Fruit fly (Drosophila melanogaster): Measurements from ENCODE around the gene Polr1C.
A peak's percentile ranks its signal among the peaks of the same experiment; 100 is the strongest.

The Polr1C gene

dm6 chr2L:4995010-4995836 is 26.4 kb downstream of the Polr1C start:
- TF ChIP-seq foxo (GFP tag; optimal IDR thresholded peaks at IDR 0.05) (no peak), dsf (GFP tag; optimal IDR thresholded peaks at IDR 0.05; ENCODE audit: borderline replicate concordance) (no peak), usp (GFP tag; optimal IDR thresholded peaks at IDR 0.05) (no peak), pan (optimal IDR thresholded peaks at IDR 0.05) (no peak), ey (GFP tag; optimal IDR thresholded peaks at IDR 0.05) (no peak), CrebA (GFP tag; optimal IDR thresholded peaks at IDR 0.05; ENCODE audit: borderline replicate concordance) (no peak), fru (GFP tag; optimal IDR thresholded peaks at IDR 0.05) (no peak), Dfd (GFP tag; optimal IDR thresholded peaks at IDR 0.05) (no peak), dmrt93B (GFP tag; optimal IDR thresholded peaks at IDR 0.05) (no peak), Hnf4 (GFP tag; optimal IDR thresholded peaks at IDR 0.05) (no peak), Sp1 (GFP tag; optimal IDR thresholded peaks at IDR 0.05) (no peak), brk (GFP tag; optimal IDR thresholded peaks at IDR 0.05) (no peak)

- TF ChIP-seq fru (GFP tag; optimal IDR thresholded peaks at IDR 0.05): no peak
- no peak for TF ChIP-seq HLH106 (tag; optimal IDR thresholded peaks at IDR 0.05)
- TF ChIP-seq Dif (GFP tag; optimal IDR thresholded peaks at IDR 0.05; ENCODE audit: partially characterized antibody): no peak
- TF ChIP-seq sv (GFP tag; optimal IDR thresholded peaks at IDR 0.05): no peak
- no peak for TF ChIP-seq sage (GFP tag; optimal IDR thresholded peaks at IDR 0.05)
- no peak for TF ChIP-seq psq (GFP tag; optimal IDR thresholded peaks at IDR 0.05)
- TF ChIP-seq rgr (GFP tag; optimal IDR thresholded peaks at IDR 0.05): no peak
- no peak for TF ChIP-seq Hr78 (GFP tag; optimal IDR thresholded peaks at IDR 0.05)
- TF ChIP-seq usp (GFP tag; optimal IDR thresholded peaks at IDR 0.05): no peak
- TF ChIP-seq br (GFP tag; optimal IDR thresholded peaks at IDR 0.05): no peak
- no peak for TF ChIP-seq foxo (GFP tag; optimal IDR thresholded peaks at IDR 0.05)
- TF ChIP-seq pan (optimal IDR thresholded peaks at IDR 0.05): no peak
- no peak for TF ChIP-seq Vsx2 (GFP tag; optimal IDR thresholded peaks at IDR 0.05; ENCODE audit: partially characterized antibody)
- TF ChIP-seq dsf (GFP tag; optimal IDR thresholded peaks at IDR 0.05; ENCODE audit: borderline replicate concordance): no peak
These were observed 27.0 kb downstream of the Polr1C start for dm6 chr2L:4995837-4996136.

dm6 chr2L:4996283-4996922 is 27.6 kb downstream of the Polr1C start:
- TF ChIP-seq lola (GFP tag; optimal IDR thresholded peaks at IDR 0.05) (no peak), h (GFP tag; optimal IDR thresholded peaks at IDR 0.05) (no peak), tai (GFP tag; optimal IDR thresholded peaks at IDR 0.05) (no peak), sv (GFP tag; optimal IDR thresholded peaks at IDR 0.05) (no peak), OdsH (GFP tag; optimal IDR thresholded peaks at IDR 0.05) (no peak), Sp1 (GFP tag; optimal IDR thresholded peaks at IDR 0.05) (no peak), sage (GFP tag; optimal IDR thresholded peaks at IDR 0.05) (no peak), Myc (optimal IDR thresholded peaks at IDR 0.05) (no peak), pan (optimal IDR thresholded peaks at IDR 0.05) (no peak), Hnf4 (GFP tag; optimal IDR thresholded peaks at IDR 0.05) (no peak), foxo (GFP tag; optimal IDR thresholded peaks at IDR 0.05) (no peak), dmrt93B (GFP tag; optimal IDR thresholded peaks at IDR 0.05) (no peak), ey (GFP tag; optimal IDR thresholded peaks at IDR 0.05) (no peak), GATAd (GFP tag; optimal IDR thresholded peaks at IDR 0.05) (no peak), CG9705 (GFP tag; optimal IDR thresholded peaks at IDR 0.05) (no peak), Hr83 (GFP tag; optimal IDR thresholded peaks at IDR 0.05; ENCODE audit: poor library complexity, severe bottlenecking) (no peak), Hr78 (GFP tag; optimal IDR thresholded peaks at IDR 0.05) (no peak)

- TF ChIP-seq Hnf4 (GFP tag; optimal IDR thresholded peaks at IDR 0.05): peak; percentile 98
- TF ChIP-seq OdsH (GFP tag; optimal IDR thresholded peaks at IDR 0.05): peak; percentile 98
- TF ChIP-seq br (GFP tag; optimal IDR thresholded peaks at IDR 0.05): peak; percentile 99
- peak; percentile 98 for TF ChIP-seq CG32264 (GFP tag; optimal IDR thresholded peaks at IDR 0.05)
- TF ChIP-seq psq (GFP tag; optimal IDR thresholded peaks at IDR 0.05): peak; percentile 95
- TF ChIP-seq sv (GFP tag; optimal IDR thresholded peaks at IDR 0.05): peak; percentile 98
- TF ChIP-seq brk (GFP tag; optimal IDR thresholded peaks at IDR 0.05): peak; percentile 94
- TF ChIP-seq Hr83 (GFP tag; optimal IDR thresholded peaks at IDR 0.05; ENCODE audit: poor library complexity, severe bottlenecking): peak; percentile 92
- no peak for TF ChIP-seq lola (GFP tag; optimal IDR thresholded peaks at IDR 0.05)
- peak; percentile 80 to 91 for TF ChIP-seq dl (GFP tag; optimal IDR thresholded peaks at IDR 0.05; ENCODE audit: insufficient read depth in 1 of 2, partially characterized antibody in 2 of 2)
- peak; percentile 94 for TF ChIP-seq Dif (GFP tag; optimal IDR thresholded peaks at IDR 0.05; ENCODE audit: partially characterized antibody)
- TF ChIP-seq sage (GFP tag; optimal IDR thresholded peaks at IDR 0.05): peak; percentile 96
- TF ChIP-seq jim (GFP tag; optimal IDR thresholded peaks at IDR 0.05): no peak
- peak; percentile 99 for TF ChIP-seq ey (GFP tag; optimal IDR thresholded peaks at IDR 0.05)
- peak; percentile 95 for TF ChIP-seq CrebA (GFP tag; optimal IDR thresholded peaks at IDR 0.05; ENCODE audit: borderline replicate concordance)
- TF ChIP-seq fru (GFP tag; optimal IDR thresholded peaks at IDR 0.05): peak; percentile 100
- peak; percentile 97 to 99 for TF ChIP-seq foxo (GFP tag; optimal IDR thresholded peaks at IDR 0.05)
- peak; percentile 97 for TF ChIP-seq Jra (GFP tag; optimal IDR thresholded peaks at IDR 0.05)
- peak; percentile 97 for TF ChIP-seq tai (GFP tag; optimal IDR thresholded peaks at IDR 0.05)
- peak; percentile 98 for TF ChIP-seq Sp1 (GFP tag; optimal IDR thresholded peaks at IDR 0.05)
- no peak for TF ChIP-seq usp (GFP tag; optimal IDR thresholded peaks at IDR 0.05)
- peak; percentile 98 for TF ChIP-seq HLH106 (tag; optimal IDR thresholded peaks at IDR 0.05)
- TF ChIP-seq Abd-B (GFP tag; optimal IDR thresholded peaks at IDR 0.05): no peak
- peak; percentile 94 for TF ChIP-seq dsf (GFP tag; optimal IDR thresholded peaks at IDR 0.05; ENCODE audit: borderline replicate concordance)
- TF ChIP-seq Vsx2 (GFP tag; optimal IDR thresholded peaks at IDR 0.05; ENCODE audit: partially characterized antibody): peak; percentile 69
- peak; percentile 92 for TF ChIP-seq Mio (GFP tag; optimal IDR thresholded peaks at IDR 0.05)
- TF ChIP-seq GATAd (GFP tag; optimal IDR thresholded peaks at IDR 0.05): peak; percentile 94
These were observed 28.8 kb downstream of the Polr1C start for dm6 chr2L:4997401-4998259.

All from whole organism, wandering third instar larva.